Worm (Caenorhabditis elegans) whole organism, L4/young adult: Measurements from ENCODE around the gene kmo-1.

Experiments used
- W03F9.2 ChIP-seq: fragments of 150-350 bp; optimal IDR thresholded peaks from 2 replicates; lab custom pipeline; 2014; ENCODE audit warnings: missing biosample characterization, missing genetic modification characterization
- him-1 ChIP-seq: sonication (generic microtip); optimal IDR thresholded peaks from 2 replicates; lab custom pipeline; 2016; ENCODE audit warnings: missing genotype, missing genetic modification reagents, missing genetic modification characterization, missing compliant biosample characterization

DNA sequence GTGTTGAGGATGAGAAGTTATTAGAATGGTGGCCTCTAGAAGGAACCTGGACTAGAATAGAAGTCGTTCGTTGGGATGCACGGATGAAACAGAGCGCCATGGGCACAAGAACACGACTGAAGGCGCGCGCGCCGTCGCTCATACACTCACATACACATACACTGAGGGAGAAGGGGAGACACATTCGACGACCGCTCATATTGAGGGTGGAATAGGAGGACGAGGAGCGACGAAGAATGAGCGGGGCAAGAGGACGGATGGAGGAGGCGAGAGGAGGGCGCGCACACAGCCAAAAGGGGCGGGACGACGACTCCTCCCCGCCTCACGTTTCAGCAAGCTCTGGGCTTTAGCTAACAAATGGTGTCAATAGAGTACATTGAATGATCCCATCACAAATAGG is 31.5 kb downstream of the kmo-1 start:
- TF ChIP-seq W03F9.2 (no peak), him-1 (peak; percentile 60)
